Worm (Caenorhabditis elegans): ENCODE results near the gene T16G12.7.
A peak's percentile ranks its signal among the peaks of the same experiment; 100 is the strongest.

T16G12.7 gene

ce11 chrIII:10033881-10034280, 6.0 kb downstream of the T16G12.7 start, which contains the start of gene M04D8.8:
TSS of gene M04D8.8 (plus strand) at chrIII:10034181.
- TF ChIP-seq ceh-14 (tag; optimal IDR thresholded peaks at IDR 0.05) (no peak), rnt-1 (tag; optimal IDR thresholded peaks at IDR 0.05) (no peak), K02D7.2 (tag; optimal IDR thresholded peaks at IDR 0.05) (no peak)

ce11 chrIII:10033213-10033612, 6.7 kb downstream of the T16G12.7 start, which contains the start of gene M04D8.5:
TSS of gene M04D8.5 (minus strand) at chrIII:10033313.
- TF ChIP-seq pat-9 (tag; optimal IDR thresholded peaks at IDR 0.05): no peak
- TF ChIP-seq eyg-1 (tag; optimal IDR thresholded peaks at IDR 0.05): no peak
- no peak for TF ChIP-seq fkh-6 (tag; optimal IDR thresholded peaks at IDR 0.05)
- TF ChIP-seq hlh-6 (tag; optimal IDR thresholded peaks at IDR 0.05): no peak
- no peak for TF ChIP-seq sox-4 (tag; optimal IDR thresholded peaks at IDR 0.05)
- TF ChIP-seq pha-2 (tag; optimal IDR thresholded peaks at IDR 0.05): no peak
- TF ChIP-seq npax-4 (tag; optimal IDR thresholded peaks at IDR 0.05): no peak
- no peak for TF ChIP-seq dmd-4 (tag; optimal IDR thresholded peaks at IDR 0.05; ENCODE audit: borderline replicate concordance)
- TF ChIP-seq ceh-18 (tag; optimal IDR thresholded peaks at IDR 0.05): no peak

- TF ChIP-seq ceh-34 (tag; optimal IDR thresholded peaks at IDR 0.05) (no peak), fax-1 (tag; optimal IDR thresholded peaks at IDR 0.05) (no peak), pha-4 (tag; optimal IDR thresholded peaks at IDR 0.05) (no peak)
Observed at ce11 chrIII:10030549-10030948, 9.4 kb downstream of the T16G12.7 start, which contains the start of gene M04D8.4. TSS of gene M04D8.4 (minus strand) at chrIII:10030649.

DNA sequence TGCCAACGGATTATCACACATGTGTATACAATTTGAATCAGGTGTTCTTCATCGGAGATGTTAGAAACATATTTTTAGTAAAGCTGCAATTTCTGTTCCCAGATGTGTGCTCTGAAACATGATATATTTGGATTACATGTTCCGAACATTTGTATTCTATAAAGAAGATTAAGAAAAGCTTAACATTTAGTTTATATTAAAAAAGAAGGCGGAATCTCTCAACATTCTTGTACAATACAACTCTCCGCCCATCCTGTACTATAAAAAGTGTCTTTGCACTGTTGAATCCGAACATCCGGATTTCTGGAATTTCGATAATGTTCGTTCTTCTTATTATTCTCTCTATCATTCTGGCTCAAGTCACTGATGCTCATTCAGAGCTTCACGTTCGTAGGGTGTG, 12.0 kb downstream of the T16G12.7 start, which contains the start of gene ins-23:
Gene ins-23, plus strand, starts transcription at position 301 of the 400 bp plus-strand sequence.
- TF ChIP-seq hlh-13 (GFP tag; optimal IDR thresholded peaks at IDR 0.05) (no peak), T23F11.4 (GFP tag; optimal IDR thresholded peaks at IDR 0.05) (no peak), unc-55 (GFP tag; optimal IDR thresholded peaks at IDR 0.05) (no peak)

ce11 chrIII:10025989-10026388, 13.9 kb downstream of the T16G12.7 start, which contains the start of gene ins-22:
TSS of gene ins-22 (plus strand) at chrIII:10026289.
- no peak for TF ChIP-seq pha-4 (tag; optimal IDR thresholded peaks at IDR 0.05)
- no peak for TF ChIP-seq C38D4.7 (GFP tag; optimal IDR thresholded peaks at IDR 0.05)
- TF ChIP-seq F13H6.1 (tag; optimal IDR thresholded peaks at IDR 0.05): no peak
- no peak for TF ChIP-seq K09A11.1 (tag; optimal IDR thresholded peaks at IDR 0.05; ENCODE audit: insufficient read depth)
- no peak for TF ChIP-seq Y22D7AL.16 (tag; optimal IDR thresholded peaks at IDR 0.05)
- no peak for TF ChIP-seq dmd-4 (tag; optimal IDR thresholded peaks at IDR 0.05; ENCODE audit: borderline replicate concordance)
- TF ChIP-seq ceh-31 (tag; optimal IDR thresholded peaks at IDR 0.05): no peak
- no peak for TF ChIP-seq ama-1 (optimal IDR thresholded peaks at IDR 0.05)
- no peak for TF ChIP-seq fkh-10 (GFP tag; optimal IDR thresholded peaks at IDR 0.05)

DNA sequence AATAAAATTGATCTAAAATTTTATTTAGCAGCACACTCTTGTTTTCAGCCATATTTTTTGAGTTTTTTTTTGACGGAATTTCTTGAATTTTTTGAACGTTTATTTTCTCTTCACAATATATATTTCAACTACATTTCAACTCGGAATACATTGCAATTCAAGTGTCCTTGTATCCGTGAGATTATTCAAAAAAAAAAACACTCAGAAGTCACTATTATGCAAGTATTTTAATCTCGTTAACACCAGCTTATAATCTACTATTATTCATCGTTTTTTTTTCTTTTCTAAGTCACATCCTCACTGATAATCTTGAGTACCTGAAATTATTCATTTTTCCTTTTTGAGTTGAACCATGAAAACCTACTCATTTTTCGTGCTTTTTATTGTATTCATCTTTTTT, 16.5 kb downstream of the T16G12.7 start, which contains the start of gene ins-21:
Gene ins-21, plus strand, starts transcription at position 301 of the 400 bp plus-strand sequence.
- TF ChIP-seq hlh-15 (tag; optimal IDR thresholded peaks at IDR 0.05) (no peak), sdc-2 (tag; optimal IDR thresholded peaks at IDR 0.05) (no peak), elt-2 (tag; optimal IDR thresholded peaks at IDR 0.05) (no peak), ztf-16 (tag; optimal IDR thresholded peaks at IDR 0.05) (no peak), K09A11.1 (tag; optimal IDR thresholded peaks at IDR 0.05; ENCODE audit: insufficient read depth) (no peak), ceh-24 (tag; optimal IDR thresholded peaks at IDR 0.05) (no peak)

DNA sequence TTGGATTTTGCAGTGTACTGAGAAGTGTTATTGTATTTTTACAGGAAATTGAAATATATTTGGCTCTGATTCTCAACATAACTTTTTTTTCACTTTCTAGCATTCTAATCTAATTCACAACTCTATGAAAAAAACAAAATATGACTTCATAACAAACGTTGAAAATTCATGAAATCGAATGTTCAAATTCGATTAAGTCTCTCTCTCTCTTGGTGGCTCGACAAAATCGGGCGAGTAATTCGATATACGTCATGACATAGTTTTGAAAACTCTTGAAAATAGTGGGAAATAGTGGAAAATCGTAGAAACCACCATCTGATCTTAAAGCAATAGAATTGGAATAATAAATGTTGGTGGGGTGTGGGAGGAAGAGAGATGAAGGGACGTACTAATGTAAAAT, 21.9 kb downstream of the T16G12.7 start:
- TF ChIP-seq pha-2 (tag; optimal IDR thresholded peaks at IDR 0.05): no peak
- TF ChIP-seq mec-3 (tag; optimal IDR thresholded peaks at IDR 0.05; ENCODE audit: borderline replicate concordance): no peak
- TF ChIP-seq dve-1 (tag; optimal IDR thresholded peaks at IDR 0.05): no peak
- TF ChIP-seq ceh-31 (tag; optimal IDR thresholded peaks at IDR 0.05): no peak
- peak; percentile 92 for TF ChIP-seq unc-42 (tag; optimal IDR thresholded peaks at IDR 0.05)

All from whole organism, late embryonic.